Worm (Caenorhabditis elegans) whole organism, young adult: ENCODE measurements around the gene T19D12.9.

ENCODE experiments used
- B0336.3 ChIP-seq: fragments of 200-800 bp; sonication (Bioruptor generic); IDR thresholded peaks from 2 replicates; pipeline ENCODE4 v1.3.6; 2022; ENCODE audit warnings: missing genetic modification characterization, missing compliant biosample characterization
- F33H1.4 ChIP-seq: fragments of 200-800 bp; sonication (Bioruptor generic); IDR thresholded peaks from 2 replicates; pipeline ENCODE4 v1.3.6; 2022; ENCODE audit warnings: missing genetic modification reagents, missing genetic modification characterization, missing compliant biosample characterization
- F49E8.2 ChIP-seq: sonication (generic microtip); optimal IDR thresholded peaks from 3 replicates; lab custom pipeline; 2017; ENCODE audit warnings: missing genetic modification characterization, mild to moderate bottlenecking, missing compliant biosample characterization, antibody characterized with exemption, moderate library complexity; ENCODE audit not compliant: insufficient read depth
- F52B5.7 ChIP-seq: sonication (generic microtip); optimal IDR thresholded peaks from 2 replicates; lab custom pipeline; 2016; ENCODE audit warnings: mild to moderate bottlenecking, missing genetic modification characterization, missing compliant biosample characterization
- F57C9.4 ChIP-seq: sonication (generic microtip); optimal IDR thresholded peaks from 2 replicates; lab custom pipeline; 2017; ENCODE audit warnings: mild to moderate bottlenecking, missing genetic modification characterization, missing compliant biosample characterization
- T07F8.4 ChIP-seq: sonication (generic microtip); optimal IDR thresholded peaks from 2 replicates; lab custom pipeline; 2016; ENCODE audit warnings: mild to moderate bottlenecking, missing genetic modification characterization, moderate library complexity, missing compliant biosample characterization
- T26A5.8 ChIP-seq: sonication (generic microtip); optimal IDR thresholded peaks from 2 replicates; lab custom pipeline; 2016; ENCODE audit warnings: missing genetic modification characterization, missing compliant biosample characterization
- Y56A3A.18 ChIP-seq: fragments of 200-800 bp; sonication (Bioruptor generic); IDR thresholded peaks from 2 replicates; pipeline ENCODE4 v1.3.6; 2022; ENCODE audit warnings: missing genetic modification reagents, missing genetic modification characterization, missing compliant biosample characterization
- Y67H2A.10 ChIP-seq: fragments of 200-800 bp; sonication (Bioruptor generic); conservative IDR thresholded peaks from 2 replicates; pipeline ENCODE4 v1.3.6; 2022; ENCODE audit warnings: missing genetic modification reagents, missing genetic modification characterization, missing compliant biosample characterization
- Y79H2A.3 ChIP-seq: fragments of 200-800 bp; sonication (Bioruptor generic); conservative IDR thresholded peaks from 2 replicates; pipeline ENCODE4 v1.3.6; 2022; ENCODE audit warnings: missing genetic modification reagents, missing genetic modification characterization, missing compliant biosample characterization
- ZK185.1 ChIP-seq: sonication (generic microtip); optimal IDR thresholded peaks from 2 replicates; lab custom pipeline; 2016; ENCODE audit warnings: mild to moderate bottlenecking, missing genetic modification characterization, missing compliant biosample characterization; ENCODE audit not compliant: poor library complexity, severe bottlenecking
- ama-1 ChIP-seq, 3 experiments: fragments of 150-350 bp in 1 of 3; sonication (generic microtip) in 2 of 3; optimal IDR thresholded peaks; 2 replicates each; lab custom pipeline; 2014 to 2018; ENCODE audit warnings: missing biosample characterization in 2 of 3, missing genetic modification characterization in 2 of 3, missing genetic modification reagents in 2 of 3
- atf-7 ChIP-seq: sonication (generic microtip); optimal IDR thresholded peaks from 2 replicates; lab custom pipeline; 2017; ENCODE audit warnings: mild to moderate bottlenecking, missing genetic modification characterization, missing compliant biosample characterization
- attf-5 ChIP-seq: fragments of 200-800 bp; sonication (Bioruptor generic); optimal IDR thresholded peaks from 2 replicates; lab custom pipeline; 2018; ENCODE audit warnings: mild to moderate bottlenecking, missing genetic modification characterization, missing compliant biosample characterization
- ccch-3 ChIP-seq: fragments of 200-800 bp; sonication (Bioruptor generic); optimal IDR thresholded peaks from 2 replicates; lab custom pipeline; 2018; ENCODE audit warnings: mild to moderate bottlenecking, missing genetic modification characterization, missing compliant biosample characterization
- cebp-1 ChIP-seq, 2 experiments: fragments of 200-800 bp in 1 of 2; sonication (Bioruptor generic) in 1 of 2; sonication (generic microtip) in 1 of 2; IDR thresholded peaks in 1 of 2; optimal IDR thresholded peaks in 1 of 2; 2 replicates each; pipeline versions ENCODE4 v1.3.6 to Lab custom; 2017 to 2022; ENCODE audit warnings: missing compliant biosample characterization in 2 of 2, missing genetic modification characterization in 2 of 2, mild to moderate bottlenecking in 1 of 2, missing genetic modification reagents in 1 of 2, moderate library complexity in 1 of 2
- cebp-2 ChIP-seq: fragments of 200-800 bp; sonication (Bioruptor generic); IDR thresholded peaks from 2 replicates; pipeline ENCODE4 v1.3.6; 2022; ENCODE audit warnings: missing genetic modification characterization, missing compliant biosample characterization
- ceh-100 ChIP-seq: fragments of 200-800 bp; sonication (Bioruptor generic); IDR thresholded peaks from 2 replicates; pipeline ENCODE4 v1.3.6; 2022; ENCODE audit warnings: missing genetic modification reagents, missing genetic modification characterization, missing compliant biosample characterization
- ceh-79 ChIP-seq: sonication (generic microtip); optimal IDR thresholded peaks from 2 replicates; lab custom pipeline; 2017; ENCODE audit warnings: mild to moderate bottlenecking, missing genetic modification characterization, missing compliant biosample characterization
- ceh-91 ChIP-seq: fragments of 200-800 bp; sonication (Bioruptor generic); IDR thresholded peaks from 2 replicates; pipeline ENCODE4 v1.3.6; 2022; ENCODE audit warnings: missing genetic modification reagents, missing genetic modification characterization, missing compliant biosample characterization
- chd-7 ChIP-seq: sonication (generic microtip); optimal IDR thresholded peaks from 2 replicates; lab custom pipeline; 2016; ENCODE audit warnings: mild to moderate bottlenecking, missing genetic modification characterization, moderate library complexity, missing compliant biosample characterization
- egl-18 ChIP-seq: fragments of 200-800 bp; sonication (Bioruptor generic); IDR thresholded peaks from 2 replicates; pipeline ENCODE4 v1.3.6; 2022; ENCODE audit warnings: missing genetic modification reagents, missing genetic modification characterization, missing compliant biosample characterization
- egl-44 ChIP-seq: fragments of 200-800 bp; sonication (Bioruptor generic); IDR thresholded peaks from 2 replicates; pipeline ENCODE4 v1.3.6; 2022; ENCODE audit warnings: missing genetic modification reagents, missing genetic modification characterization, missing compliant biosample characterization
- ekl-4 ChIP-seq: fragments of 200-800 bp; sonication (Bioruptor generic); IDR thresholded peaks from 2 replicates; pipeline ENCODE4 v1.3.6; 2022; ENCODE audit warnings: missing genetic modification reagents, missing genetic modification characterization, missing compliant biosample characterization
- ets-4 ChIP-seq: fragments of 200-800 bp; sonication (Bioruptor generic); optimal IDR thresholded peaks from 2 replicates; lab custom pipeline; 2018; ENCODE audit warnings: mild to moderate bottlenecking, missing genetic modification characterization, missing compliant biosample characterization
- hmg-1.2 ChIP-seq: fragments of 200-800 bp; sonication (Bioruptor generic); IDR thresholded peaks from 2 replicates; pipeline ENCODE4 v1.3.6; 2022; ENCODE audit warnings: missing genetic modification reagents, missing genetic modification characterization, missing compliant biosample characterization
- hrde-1 ChIP-seq: sonication (generic microtip); optimal IDR thresholded peaks from 2 replicates; lab custom pipeline; 2016; ENCODE audit warnings: missing genetic modification characterization, mild to moderate bottlenecking, missing compliant biosample characterization, moderate library complexity, missing genotype, missing genetic modification reagents, borderline replicate concordance
- mxl-1 ChIP-seq: sonication (generic microtip); optimal IDR thresholded peaks from 2 replicates; lab custom pipeline; 2016; ENCODE audit warnings: missing genetic modification characterization, missing compliant biosample characterization
- nfya-1 ChIP-seq: sonication (generic microtip); optimal IDR thresholded peaks from 2 replicates; lab custom pipeline; 2017; ENCODE audit warnings: antibody characterized with exemption, missing compliant biosample characterization, missing genetic modification characterization, borderline replicate concordance; ENCODE audit not compliant: insufficient read depth
- nfya-2 ChIP-seq: fragments of 200-800 bp; sonication (Bioruptor generic); IDR thresholded peaks from 2 replicates; pipeline ENCODE4 v1.3.6; 2022; ENCODE audit warnings: missing genetic modification reagents, missing genetic modification characterization, missing compliant biosample characterization
- nhr-80 ChIP-seq: sonication (generic microtip); optimal IDR thresholded peaks from 2 replicates; lab custom pipeline; 2016; ENCODE audit warnings: missing genetic modification characterization, missing compliant biosample characterization
- rcor-1 ChIP-seq: fragments of 200-800 bp; sonication (Bioruptor generic); IDR thresholded peaks from 2 replicates; pipeline ENCODE4 v1.3.6; 2022; ENCODE audit warnings: missing genetic modification reagents, missing genetic modification characterization, missing compliant biosample characterization
- sdz-38 ChIP-seq: sonication (generic microtip); optimal IDR thresholded peaks from 2 replicates; lab custom pipeline; 2016; ENCODE audit warnings: missing genotype, missing genetic modification characterization, missing compliant biosample characterization
- sea-2 ChIP-seq: fragments of 200-800 bp; sonication (Bioruptor generic); IDR thresholded peaks from 2 replicates; pipeline ENCODE4 v1.3.6; 2022; ENCODE audit warnings: missing genetic modification characterization, missing compliant biosample characterization
- snpc-4 ChIP-seq, 5 experiments: fragments of 150-350 bp in 1 of 5; sonication (generic microtip) in 4 of 5; optimal IDR thresholded peaks; 2 replicates each; lab custom pipeline; 2014 to 2018; ENCODE audit warnings: missing genetic modification characterization in 5 of 5, missing biosample characterization in 3 of 5, antibody characterized with exemption in 2 of 5, mild to moderate bottlenecking in 2 of 5, missing compliant biosample characterization in 2 of 5, missing genotype in 2 of 5, moderate library complexity in 2 of 5, missing genetic modification reagents in 1 of 5
- tbp1 ChIP-seq: fragments of 200-800 bp; sonication (Bioruptor generic); optimal IDR thresholded peaks from 2 replicates; lab custom pipeline; 2018; ENCODE audit warnings: mild to moderate bottlenecking, missing genetic modification characterization, missing compliant biosample characterization
- ztf-18 ChIP-seq: sonication (generic microtip); optimal IDR thresholded peaks from 2 replicates; lab custom pipeline; 2016; ENCODE audit warnings: missing genotype, mild to moderate bottlenecking, missing genetic modification characterization, missing compliant biosample characterization

Gene T19D12.9

ce11 chrII:6666598-6666997 lies 12.4 kb upstream of the T19D12.9 start, which contains the start of gene T19D12.1:
TSS of gene T19D12.1 (plus strand) at chrII:6666898.
- TF ChIP-seq chd-7: no peak
- no peak for TF ChIP-seq egl-44 (GFP tag; lab: Robert Waterston, UW)
- no peak for TF ChIP-seq nfya-1 (tag; lab: Kevin White, UChicago)
- TF ChIP-seq snpc-4 (GFP tag; optimal IDR thresholded peaks at IDR 0.05; lab: Kevin White, UChicago): no peak
- TF ChIP-seq snpc-4 (tag; optimal IDR thresholded peaks at IDR 0.05; lab: Kevin White, UChicago): no peak
- TF ChIP-seq cebp-1 (GFP tag; IDR thresholded peaks at IDR 0.05; lab: Robert Waterston, UW): no peak
- no peak for TF ChIP-seq cebp-1 (tag; optimal IDR thresholded peaks at IDR 0.05; lab: Kevin White, UChicago)
- no peak for TF ChIP-seq nfya-2 (GFP tag; lab: Robert Waterston, UW)
- TF ChIP-seq ceh-79 (tag; lab: Kevin White, UChicago): no peak
- no peak for TF ChIP-seq Y79H2A.3
- no peak for TF ChIP-seq T07F8.4 (tag; lab: Kevin White, UChicago)
- no peak for TF ChIP-seq F33H1.4 (GFP tag; lab: Robert Waterston, UW)
- no peak for TF ChIP-seq hmg-1.2
- no peak for TF ChIP-seq ceh-91
- TF ChIP-seq B0336.3 (GFP tag; lab: Robert Waterston, UW): no peak
- TF ChIP-seq F57C9.4: no peak
- TF ChIP-seq Y67H2A.10: no peak
- TF ChIP-seq F52B5.7 (tag; lab: Kevin White, UChicago): no peak
- no peak for TF ChIP-seq ccch-3 (GFP tag; lab: Kevin White, UChicago)
- TF ChIP-seq cebp-2 (GFP tag; lab: Robert Waterston, UW): no peak

DNA sequence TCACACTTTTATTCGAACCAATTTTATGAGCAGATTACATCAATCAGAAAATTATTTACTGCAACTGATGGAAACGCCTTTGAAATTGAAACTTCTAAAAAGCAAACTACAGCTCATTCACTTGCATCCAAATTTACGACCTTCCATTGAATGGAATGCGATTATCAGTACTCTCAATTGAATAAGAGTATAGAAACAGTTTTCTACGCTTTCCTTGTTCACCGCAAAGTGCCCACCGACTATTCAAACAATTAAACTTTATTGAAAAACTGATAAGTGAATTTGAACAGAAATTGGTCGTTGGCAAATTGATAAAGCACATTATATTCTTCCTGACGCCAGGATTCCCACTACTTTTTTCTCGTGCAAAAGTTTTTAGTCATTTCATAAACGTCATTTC lies 11.7 kb upstream of the T19D12.9 start:
- peak; percentile 79 for TF ChIP-seq nhr-80 (tag; lab: Kevin White, UChicago)
- no peak for TF ChIP-seq mxl-1 (tag; lab: Kevin White, UChicago)
- no peak for TF ChIP-seq ekl-4

ce11 chrII:6663799-6664198 lies 9.6 kb upstream of the T19D12.9 start:
- TF ChIP-seq hrde-1 (tag; lab: Kevin White, UChicago) (no peak), nhr-80 (tag; lab: Kevin White, UChicago) (peak; percentile 41)

- TF ChIP-seq ceh-100 (GFP tag; lab: Robert Waterston, UW): no peak
- no peak for TF ChIP-seq attf-5 (GFP tag; lab: Kevin White, UChicago)
- no peak for TF ChIP-seq T26A5.8
- TF ChIP-seq rcor-1 (GFP tag; lab: Robert Waterston, UW): no peak
- no peak for TF ChIP-seq ets-4 (GFP tag; lab: Kevin White, UChicago)
- TF ChIP-seq ZK185.1: no peak
- no peak for TF ChIP-seq ztf-18 (tag; lab: Kevin White, UChicago)
- TF ChIP-seq Y56A3A.18 (GFP tag; lab: Robert Waterston, UW): no peak
- peak; percentile 53 for TF ChIP-seq nhr-80 (tag; lab: Kevin White, UChicago)
Measured at ce11 chrII:6661211-6661610, 7.0 kb upstream of the T19D12.9 start, which contains the start of gene T19D12.2. TSS of gene T19D12.2 (plus strand) at chrII:6661335.

DNA sequence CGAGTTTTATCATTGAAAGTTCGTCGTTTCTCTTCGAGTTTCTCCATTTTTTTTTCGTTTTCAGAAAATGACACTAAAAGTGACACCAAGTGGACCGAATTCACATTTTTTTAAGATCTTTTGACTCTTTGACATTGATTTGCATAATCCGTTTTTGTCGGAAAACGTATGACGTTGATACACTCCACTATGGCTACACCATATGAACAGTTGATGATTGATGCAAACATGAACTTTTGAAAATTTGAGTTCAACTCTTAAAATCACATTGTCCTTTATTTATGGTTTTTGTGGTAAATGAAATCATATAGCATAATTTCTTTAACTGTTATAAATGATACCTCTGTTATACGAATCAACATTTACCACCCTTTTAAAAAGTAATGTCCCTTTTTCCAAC lies 4.6 kb upstream of the T19D12.9 start, which contains the start of gene T19D12.10:
Gene T19D12.10, minus strand, starts transcription at position 101 of the 400 bp plus-strand sequence.
- TF ChIP-seq Y56A3A.18 (GFP tag; lab: Robert Waterston, UW) (no peak), sea-2 (GFP tag; lab: Robert Waterston, UW) (no peak), ceh-100 (GFP tag; lab: Robert Waterston, UW) (no peak), atf-7 (tag; lab: Kevin White, UChicago) (no peak), tbp1 (GFP tag; lab: Kevin White, UChicago) (no peak), sdz-38 (tag; lab: Kevin White, UChicago) (no peak), ama-1 (optimal IDR thresholded peaks at IDR 0.05; lab: Kevin White, UChicago) (no peak), ama-1 (GFP tag; optimal IDR thresholded peaks at IDR 0.05; lab: Kevin White, UChicago) (no peak), F49E8.2 (no peak), nfya-1 (tag; lab: Kevin White, UChicago) (no peak), egl-18 (GFP tag; lab: Robert Waterston, UW) (no peak), cebp-1 (GFP tag; IDR thresholded peaks at IDR 0.05; lab: Robert Waterston, UW) (no peak), cebp-1 (tag; optimal IDR thresholded peaks at IDR 0.05; lab: Kevin White, UChicago) (no peak)
